Fruit fly (Drosophila melanogaster): ENCODE measurements around the gene Ype.

Ype gene

DNA sequence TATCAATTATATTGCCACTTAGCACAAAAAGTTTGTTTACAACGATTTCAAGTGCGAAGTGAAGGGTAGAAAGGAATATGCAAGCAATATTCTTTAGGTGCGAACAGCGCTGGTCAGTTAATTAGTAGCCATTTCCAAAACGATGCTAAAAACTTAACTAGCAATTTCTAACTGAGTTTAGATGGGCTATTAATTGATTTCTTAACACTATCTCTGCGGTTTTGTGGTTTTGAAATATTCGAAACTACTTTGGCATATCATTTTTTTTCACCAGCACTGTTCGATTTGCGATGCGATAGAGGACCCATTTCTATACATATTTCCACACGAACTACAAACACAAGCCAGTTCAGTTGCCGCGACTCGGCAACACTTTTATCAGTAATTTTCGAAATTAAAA, 10.7 kb downstream of the Ype start (continued):
- TF ChIP-seq trem (tag; optimal IDR thresholded peaks at IDR 0.05) (no peak), Sox100B (GFP tag; optimal IDR thresholded peaks at IDR 0.05) (no peak), eve (GFP tag; optimal IDR thresholded peaks at IDR 0.05) (peak in 1 of 2 experiments; percentile 18), B-H1 (GFP tag; IDR thresholded peaks at IDR 0.05) (no peak), CG7839 (tag; optimal IDR thresholded peaks at IDR 0.05) (peak; percentile 17), Mad (GFP tag; optimal IDR thresholded peaks at IDR 0.05) (no peak), CG8388 (GFP tag; optimal IDR thresholded peaks at IDR 0.05) (peak; percentile 12), CG34224 (GFP tag; IDR thresholded peaks at IDR 0.05; ENCODE audit: partially characterized antibody) (no peak), gfzf (GFP tag; optimal IDR thresholded peaks at IDR 0.05) (no peak), maf-S (GFP tag; optimal IDR thresholded peaks at IDR 0.05) (no peak), CG8924 (tag; optimal IDR thresholded peaks at IDR 0.05) (peak; percentile 20), gce (GFP tag; IDR thresholded peaks at IDR 0.05) (no peak), fu2 (GFP tag; optimal IDR thresholded peaks at IDR 0.05) (no peak), salm (tag; optimal IDR thresholded peaks at IDR 0.05) (no peak), HLH3B (GFP tag; IDR thresholded peaks at IDR 0.05) (no peak), vfl (GFP tag; optimal IDR thresholded peaks at IDR 0.05) (no peak), CG4617 (GFP tag; optimal IDR thresholded peaks at IDR 0.05; ENCODE audit: borderline replicate concordance) (no peak), CG3407 (GFP tag; optimal IDR thresholded peaks at IDR 0.05) (no peak), Eip74EF (GFP tag; optimal IDR thresholded peaks at IDR 0.05) (no peak), CG6854 (GFP tag; optimal IDR thresholded peaks at IDR 0.05) (no peak), Elba2 (GFP tag; optimal IDR thresholded peaks at IDR 0.05) (no peak), disco-r (GFP tag; optimal IDR thresholded peaks at IDR 0.05) (no peak), z (GFP tag; IDR thresholded peaks at IDR 0.05) (no peak), CG2875 (GFP tag; optimal IDR thresholded peaks at IDR 0.05) (no peak), CG14014 (GFP tag; IDR thresholded peaks at IDR 0.05) (peak; percentile 16; the same call in 1 of the 2 replicates), Fer3 (tag; optimal IDR thresholded peaks at IDR 0.05) (no peak), ab (GFP tag; optimal IDR thresholded peaks at IDR 0.05) (no peak), scrt (GFP tag; optimal IDR thresholded peaks at IDR 0.05) (no peak), grn (GFP tag; optimal IDR thresholded peaks at IDR 0.05) (no peak), gt (GFP tag; IDR thresholded peaks at IDR 0.05) (no peak), CG6765 (GFP tag; optimal IDR thresholded peaks at IDR 0.05) (no peak), BEAF-32 (GFP tag; optimal IDR thresholded peaks at IDR 0.05) (no peak), zfh1 (GFP tag; IDR thresholded peaks at IDR 0.05) (no peak), Rx (GFP tag; IDR thresholded peaks at IDR 0.05) (no peak), CG3847 (GFP tag; IDR thresholded peaks at IDR 0.05) (no peak), dati (GFP tag; IDR thresholded peaks at IDR 0.05) (no peak), CrebB (tag; optimal IDR thresholded peaks at IDR 0.05) (no peak), tap (tag; optimal IDR thresholded peaks at IDR 0.05) (no peak), B-H2 (GFP tag; optimal IDR thresholded peaks at IDR 0.05) (no peak), Lpt (GFP tag; optimal IDR thresholded peaks at IDR 0.05) (no peak), cas (GFP tag; IDR thresholded peaks at IDR 0.05) (no peak), odd (GFP tag; optimal IDR thresholded peaks at IDR 0.05) (no peak), CG31365 (tag; optimal IDR thresholded peaks at IDR 0.05) (no peak), CG6654 (GFP tag; optimal IDR thresholded peaks at IDR 0.05) (no peak), CG2889 (GFP tag; IDR thresholded peaks at IDR 0.05) (no peak), CG2129 (GFP tag; IDR thresholded peaks at IDR 0.05; ENCODE audit: partially characterized antibody) (no peak), dmrt11E (tag; optimal IDR thresholded peaks at IDR 0.05) (no peak), fd102C (GFP tag; optimal IDR thresholded peaks at IDR 0.05) (no peak), H2.0 (GFP tag; IDR thresholded peaks at IDR 0.05) (no peak), CG11398 (GFP tag; optimal IDR thresholded peaks at IDR 0.05) (no peak), amos (GFP tag; IDR thresholded peaks at IDR 0.05; ENCODE audit: partially characterized antibody) (no peak), CG9932 (GFP tag; IDR thresholded peaks at IDR 0.05) (no peak)
